Fruit fly (Drosophila melanogaster): ENCODE data around the gene tal-1A.

tal-1A gene

dm6 chr3R:13794666-13795055 is 18.2 kb upstream of the tal-1A start (continued):
- TF ChIP-seq prd (optimal IDR thresholded peaks at IDR 0.05): no peak
- TF ChIP-seq prd (GFP tag; IDR thresholded peaks at IDR 0.05): no peak
- TF ChIP-seq esg (GFP tag; conservative IDR thresholded peaks at IDR 0.05): no peak
- no peak for TF ChIP-seq tin (GFP tag; optimal IDR thresholded peaks at IDR 0.05)
- TF ChIP-seq Pdp1 (GFP tag; optimal IDR thresholded peaks at IDR 0.05): peak in 1 of 2 experiments; percentile 55
- no peak for TF ChIP-seq CG4820 (GFP tag; optimal IDR thresholded peaks at IDR 0.05)
- TF ChIP-seq CG32532 (GFP tag; IDR thresholded peaks at IDR 0.05): no peak
- TF ChIP-seq psq (GFP tag; optimal IDR thresholded peaks at IDR 0.05): no peak
- no peak for TF ChIP-seq CG13424 (tag; optimal IDR thresholded peaks at IDR 0.05)
- TF ChIP-seq slou (GFP tag; optimal IDR thresholded peaks at IDR 0.05): no peak
- no peak for TF ChIP-seq CG34224 (GFP tag; IDR thresholded peaks at IDR 0.05; ENCODE audit: partially characterized antibody)
- TF ChIP-seq CG10654 (GFP tag; optimal IDR thresholded peaks at IDR 0.05): no peak
- no peak for TF ChIP-seq D (optimal IDR thresholded peaks at IDR 0.05)
- no peak for TF ChIP-seq D (GFP tag; optimal IDR thresholded peaks at IDR 0.05)
- no peak for TF ChIP-seq CG30020 (tag; optimal IDR thresholded peaks at IDR 0.05)
- no peak for TF ChIP-seq CG17359 (tag; optimal IDR thresholded peaks at IDR 0.05)
- no peak for TF ChIP-seq sisA (GFP tag; IDR thresholded peaks at IDR 0.05)
- TF ChIP-seq zen2 (GFP tag; IDR thresholded peaks at IDR 0.05; ENCODE audit: partially characterized antibody): no peak
- TF ChIP-seq Mad (GFP tag; optimal IDR thresholded peaks at IDR 0.05): no peak
- TF ChIP-seq Camta (GFP tag; optimal IDR thresholded peaks at IDR 0.05): no peak
- TF ChIP-seq CG12769 (tag; optimal IDR thresholded peaks at IDR 0.05): peak; percentile 56
- TF ChIP-seq CG12744 (GFP tag; optimal IDR thresholded peaks at IDR 0.05): no peak
- no peak for TF ChIP-seq scrt (GFP tag; optimal IDR thresholded peaks at IDR 0.05)
- no peak for TF ChIP-seq hbn (GFP tag; IDR thresholded peaks at IDR 0.05; ENCODE audit: partially characterized antibody)
- peak; percentile 33 for TF ChIP-seq CG6813 (GFP tag; optimal IDR thresholded peaks at IDR 0.05)
- no peak for TF ChIP-seq twi (tag; optimal IDR thresholded peaks at IDR 0.05)
- no peak for TF ChIP-seq Dek (tag; optimal IDR thresholded peaks at IDR 0.05)
- no peak for TF ChIP-seq CG2199 (GFP tag; IDR thresholded peaks at IDR 0.05)
- TF ChIP-seq ham (GFP tag; IDR thresholded peaks at IDR 0.05): no peak
- peak in 1 of 2 experiments; percentile 19 for TF ChIP-seq crp (GFP tag; optimal IDR thresholded peaks at IDR 0.05)
- no peak for TF ChIP-seq CoRest (tag; optimal IDR thresholded peaks at IDR 0.05)
- no peak for TF ChIP-seq trh (GFP tag; optimal IDR thresholded peaks at IDR 0.05)
- TF ChIP-seq CG8290 (GFP tag; optimal IDR thresholded peaks at IDR 0.05): no peak
- peak in 1 of 2 experiments; percentile 70 for TF ChIP-seq CG8290 (tag; optimal IDR thresholded peaks at IDR 0.05)
- TF ChIP-seq onecut (GFP tag; IDR thresholded peaks at IDR 0.05): no peak
- no peak for TF ChIP-seq CkIIα-i1 (GFP tag; IDR thresholded peaks at IDR 0.05)
- no peak for TF ChIP-seq CG1024 (GFP tag; IDR thresholded peaks at IDR 0.05)
- TF ChIP-seq Jarid2 (GFP tag; optimal IDR thresholded peaks at IDR 0.05): no peak
- TF ChIP-seq CG43689 (GFP tag; IDR thresholded peaks at IDR 0.05): no peak
- no peak for TF ChIP-seq CG2120 (GFP tag; optimal IDR thresholded peaks at IDR 0.05)
- no peak for TF ChIP-seq Fer3 (tag; optimal IDR thresholded peaks at IDR 0.05)
- no peak for TF ChIP-seq CG6175 (GFP tag; IDR thresholded peaks at IDR 0.05)
- TF ChIP-seq Vsx1 (GFP tag; optimal IDR thresholded peaks at IDR 0.05): peak; percentile 46
- no peak for TF ChIP-seq CG4854 (GFP tag; optimal IDR thresholded peaks at IDR 0.05)
- TF ChIP-seq caup (GFP tag; optimal IDR thresholded peaks at IDR 0.05; ENCODE audit: severe bottlenecking): no peak
- TF ChIP-seq Drgx (GFP tag; IDR thresholded peaks at IDR 0.05): peak; percentile 27; the same call in 1 of the 2 replicates
- TF ChIP-seq CG9876 (GFP tag; optimal IDR thresholded peaks at IDR 0.05): no peak
- no peak for TF ChIP-seq CG12659 (GFP tag; optimal IDR thresholded peaks at IDR 0.05)
- no peak for TF ChIP-seq Max (GFP tag; optimal IDR thresholded peaks at IDR 0.05)
- no peak for TF ChIP-seq CG3838 (GFP tag; optimal IDR thresholded peaks at IDR 0.05)
- no peak for TF ChIP-seq Usf (GFP tag; optimal IDR thresholded peaks at IDR 0.05)
- peak; percentile 32 for TF ChIP-seq oc (tag; optimal IDR thresholded peaks at IDR 0.05)

Data from whole organism, embryonic.